Fruit fly (Drosophila melanogaster) whole organism: ENCODE results near the gene kni.

Experiments
- CG8478 ChIP-seq: fragments of >200 bp; optimal IDR thresholded peaks from 2 replicates; lab custom pipeline; 2018; ENCODE audit warnings: inconsistent platforms
- EcR ChIP-seq, 2 experiments: fragments of >200 bp; optimal IDR thresholded peaks; 2 replicates each; lab custom pipeline; 2017; ENCODE audit warnings: missing biosample characterization in 2 of 2, missing genetic modification characterization in 2 of 2, missing genetic modification reagents in 2 of 2
- pan ChIP-seq: fragments of >200 bp; optimal IDR thresholded peaks from 2 replicates; lab custom pipeline; 2017

DNA sequence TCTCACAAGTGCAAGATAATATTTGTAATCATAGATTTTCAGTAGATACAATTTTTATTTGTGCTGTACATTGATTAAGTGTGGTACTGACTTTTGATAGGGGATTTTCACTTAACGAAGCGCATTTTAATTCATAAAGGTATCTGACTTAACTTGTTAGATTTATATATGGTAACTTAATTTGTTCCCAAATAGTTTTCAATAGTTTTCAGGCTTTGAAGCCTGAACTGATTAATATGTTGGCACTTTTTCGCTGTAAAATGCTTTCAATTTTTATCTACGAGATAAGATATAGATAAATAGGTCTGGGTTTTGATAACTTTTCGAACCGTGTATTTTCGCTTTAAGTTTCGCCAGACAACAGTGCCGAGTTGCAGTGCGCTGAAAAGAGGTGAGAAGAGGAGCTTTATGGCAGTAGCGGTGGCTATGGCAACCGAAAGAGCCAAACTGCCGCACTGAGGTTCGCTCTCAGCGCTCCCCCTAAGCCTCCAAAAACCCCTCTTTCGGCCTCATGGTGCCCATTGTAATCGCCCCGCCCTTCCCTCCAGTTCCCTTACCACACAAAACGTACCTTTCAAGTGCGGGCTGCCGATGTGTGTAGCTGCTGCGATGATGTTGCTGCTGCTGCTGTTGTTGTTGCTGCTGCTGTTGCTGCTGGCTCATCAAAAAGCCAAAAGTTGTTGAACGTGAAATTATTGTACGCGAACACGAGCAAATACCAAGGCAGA, 38.5 kb upstream of the kni start:
- no peak for TF ChIP-seq pan (lab: Kevin White, UChicago)
- TF ChIP-seq CG8478 (lab: Kevin White, UChicago) = no peak
- no peak for TF ChIP-seq EcR (GFP tag; optimal IDR thresholded peaks at IDR 0.05; lab: Kevin White, UChicago)
